Worm (Caenorhabditis elegans) whole organism, L2 larva: ENCODE data around the gene Y73C8C.4.

Experiments
- ZK546.5 ChIP-seq: sonication (generic microtip); optimal IDR thresholded peaks from 2 replicates; lab custom pipeline; 2017; ENCODE audit warnings: missing biosample characterization, missing genetic modification characterization
- lsy-2 ChIP-seq, 2 experiments: fragments of 150-350 bp in 1 of 2; sonication (generic microtip) in 1 of 2; optimal IDR thresholded peaks; 2 replicates each; lab custom pipeline; 2014 to 2017; ENCODE audit warnings: missing biosample characterization in 2 of 2, missing genetic modification characterization in 2 of 2
- nhr-10 ChIP-seq: sonication (generic microtip); optimal IDR thresholded peaks from 2 replicates; lab custom pipeline; 2017; ENCODE audit warnings: missing biosample characterization, missing genetic modification characterization

DNA sequence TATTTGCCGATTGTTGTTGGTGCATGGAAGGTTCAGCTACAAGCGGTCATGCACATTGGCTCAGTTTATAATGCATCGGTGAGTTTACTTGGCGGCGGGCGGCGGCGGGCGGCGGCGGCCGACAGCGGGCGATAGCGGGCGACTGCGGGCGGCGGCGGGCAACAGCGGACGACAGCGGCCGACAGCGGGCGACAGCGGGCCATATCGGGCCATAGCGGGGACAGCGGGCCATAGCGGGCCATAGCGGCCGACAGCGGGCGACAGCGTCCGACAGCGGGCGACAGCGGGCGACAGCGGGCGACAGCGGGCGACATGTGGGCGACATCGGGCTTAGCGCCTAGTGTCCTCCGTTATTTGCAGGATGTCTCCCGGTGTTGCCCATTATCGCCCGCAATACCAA lies 30.2 kb upstream of the Y73C8C.4 start:
- TF ChIP-seq ZK546.5 (tag; lab: Kevin White, UChicago) (no peak), nhr-10 (tag; lab: Kevin White, UChicago) (no peak), lsy-2 (tag; optimal IDR thresholded peaks at IDR 0.05; lab: Kevin White, UChicago) (no peak)
